Worm (Caenorhabditis elegans) whole organism, L1 larva: ENCODE measurements around the gene ZK354.7.

Experiments used
- elt-2 ChIP-seq: sonication (generic microtip); optimal IDR thresholded peaks from 2 replicates; lab custom pipeline; 2016; ENCODE audit warnings: missing genetic modification characterization, mild to moderate bottlenecking, inconsistent platforms, missing compliant biosample characterization, missing genetic modification reagents
- vab-15 ChIP-seq: sonication (generic microtip); optimal IDR thresholded peaks from 2 replicates; lab custom pipeline; 2017; ENCODE audit warnings: missing genotype, mild to moderate bottlenecking, missing genetic modification characterization, missing compliant biosample characterization

DNA sequence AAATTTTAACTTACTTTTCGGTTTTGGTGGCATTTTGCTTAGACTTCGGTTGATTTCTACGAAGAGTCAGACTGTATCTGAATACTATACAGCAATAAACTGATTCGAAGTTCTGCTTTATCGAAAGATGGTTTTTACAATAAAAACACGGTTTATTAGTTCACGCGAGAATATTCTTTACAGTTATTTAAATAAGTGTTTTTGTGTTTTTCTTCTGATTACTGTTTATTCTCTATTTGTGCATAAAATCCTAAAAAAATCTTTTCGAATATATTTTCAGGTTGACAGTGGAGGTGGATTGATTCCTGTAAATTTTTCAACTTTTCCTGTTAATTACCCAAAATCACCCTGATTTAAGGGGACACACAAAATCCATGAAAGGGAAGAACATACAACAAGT is 3.1 kb upstream of the ZK354.7 start, which contains the start of gene ZK354.8:
- TF ChIP-seq vab-15 (tag; lab: Kevin White, UChicago): no peak
- TF ChIP-seq elt-2: no peak
